Worm (Caenorhabditis elegans) whole organism, early embryonic: Measurements from ENCODE around the gene vps-60.

Experiments
- ama-1 ChIP-seq: fragments of 150-350 bp; optimal IDR thresholded peaks from 2 replicates; lab custom pipeline; 2014
- hmg-4 ChIP-seq: fragments of 200-800 bp; sonication (Bioruptor generic); optimal IDR thresholded peaks from 2 replicates; lab custom pipeline; 2018; ENCODE audit warnings: mild to moderate bottlenecking, missing genetic modification characterization, missing compliant biosample characterization
- tbx-11 ChIP-seq: fragments of 200-800 bp; sonication (Bioruptor generic); IDR thresholded peaks from 2 replicates; pipeline ENCODE4 v1.3.6; 2022; ENCODE audit warnings: missing genetic modification characterization, missing compliant biosample characterization

ce11 chrV:8643093-8643492, 37.2 kb upstream of the vps-60 start, which contains the start of gene asp-13:
- no peak for TF ChIP-seq ama-1 (lab: Kevin White, UChicago)
- TF ChIP-seq hmg-4 (GFP tag; lab: Kevin White, UChicago) = no peak
- no peak for TF ChIP-seq tbx-11
